Worm (Caenorhabditis elegans): Measurements from ENCODE around the gene R04D3.3.
A peak's percentile ranks its signal among the peaks of the same experiment; 100 is the strongest.

R04D3.3 gene

ce11 chrX:13264550-13264949, 25.9 kb downstream of the R04D3.3 start:
- no peak for TF ChIP-seq elt-3 (tag; optimal IDR thresholded peaks at IDR 0.05)
- TF ChIP-seq nhr-20 (tag; optimal IDR thresholded peaks at IDR 0.05): peak; percentile 68
- no peak for TF ChIP-seq nhr-77 (tag; optimal IDR thresholded peaks at IDR 0.05)
- peak in 2 of 3 experiments; percentile 30 to 45 for TF ChIP-seq ceh-82 (tag; optimal IDR thresholded peaks at IDR 0.05)
- TF ChIP-seq C16A3.4 (tag; optimal IDR thresholded peaks at IDR 0.05): peak; percentile 37
- TF ChIP-seq fkh-8 (tag; optimal IDR thresholded peaks at IDR 0.05): peak; percentile 12
- TF ChIP-seq unc-130 (tag; optimal IDR thresholded peaks at IDR 0.05): no peak
- no peak for TF ChIP-seq vab-15 (tag; optimal IDR thresholded peaks at IDR 0.05)
- no peak for TF ChIP-seq zag-1 (tag; optimal IDR thresholded peaks at IDR 0.05)
- TF ChIP-seq lin-15B (tag; optimal IDR thresholded peaks at IDR 0.05): no peak
- peak in 1 of 2 experiments; percentile 44 for TF ChIP-seq mdl-1 (tag; optimal IDR thresholded peaks at IDR 0.05)
- TF ChIP-seq efl-3 (GFP tag; optimal IDR thresholded peaks at IDR 0.05): no peak
- no peak for TF ChIP-seq ets-5 (GFP tag; IDR thresholded peaks at IDR 0.05)
- no peak for TF ChIP-seq C34B4.2 (tag; optimal IDR thresholded peaks at IDR 0.05)
- TF ChIP-seq unc-30 (tag; optimal IDR thresholded peaks at IDR 0.05): no peak
- TF ChIP-seq rnt-1 (tag; optimal IDR thresholded peaks at IDR 0.05): peak; percentile 73
- TF ChIP-seq tbx-2 (tag; optimal IDR thresholded peaks at IDR 0.05): peak; percentile 27
- no peak for TF ChIP-seq unc-98 (GFP tag; IDR thresholded peaks at IDR 0.05)
- no peak for TF ChIP-seq fkh-10 (GFP tag; optimal IDR thresholded peaks at IDR 0.05)
- peak; percentile 72 for TF ChIP-seq nhr-19 (GFP tag; conservative IDR thresholded peaks at IDR 0.05)
- TF ChIP-seq C04F5.9 (tag; optimal IDR thresholded peaks at IDR 0.05): no peak
- TF ChIP-seq tlp-1 (tag; optimal IDR thresholded peaks at IDR 0.05): no peak
- TF ChIP-seq lin-39 (tag; optimal IDR thresholded peaks at IDR 0.05): no peak
- TF ChIP-seq nhr-90 (tag; optimal IDR thresholded peaks at IDR 0.05; ENCODE audit: poor library complexity): peak; percentile 27
- peak; percentile 54 for TF ChIP-seq jun-1 (tag; optimal IDR thresholded peaks at IDR 0.05)
- no peak for TF ChIP-seq lin-13 (GFP tag; optimal IDR thresholded peaks at IDR 0.05)
- TF ChIP-seq snpc-4 (tag; optimal IDR thresholded peaks at IDR 0.05): no peak
- TF ChIP-seq pag-3 (tag; optimal IDR thresholded peaks at IDR 0.05; ENCODE audit: borderline replicate concordance, insufficient read depth): no peak
- no peak for TF ChIP-seq sox-4 (tag; optimal IDR thresholded peaks at IDR 0.05)
- peak; percentile 52 for TF ChIP-seq lin-14 (GFP tag; optimal IDR thresholded peaks at IDR 0.05)
- TF ChIP-seq swsn-7 (tag; optimal IDR thresholded peaks at IDR 0.05): peak; percentile 61
- TF ChIP-seq ceh-88 (GFP tag; IDR thresholded peaks at IDR 0.05): no peak
- no peak for TF ChIP-seq hlh-17 (GFP tag; optimal IDR thresholded peaks at IDR 0.05; ENCODE audit: borderline replicate concordance)
- TF ChIP-seq alr-1 (tag; optimal IDR thresholded peaks at IDR 0.05; ENCODE audit: borderline replicate concordance): no peak
- TF ChIP-seq Y116A8C.19 (tag; optimal IDR thresholded peaks at IDR 0.05; ENCODE audit: borderline replicate concordance): no peak
- no peak for TF ChIP-seq pqm-1 (tag; optimal IDR thresholded peaks at IDR 0.05)
- peak in 1 of 2 experiments; percentile 25 for TF ChIP-seq lsy-2 (tag; optimal IDR thresholded peaks at IDR 0.05)
- TF ChIP-seq dpl-1 (GFP tag; optimal IDR thresholded peaks at IDR 0.05): no peak
- TF ChIP-seq xbp-1 (tag; optimal IDR thresholded peaks at IDR 0.05): peak; percentile 43
- no peak for TF ChIP-seq F16B12.6 (tag; optimal IDR thresholded peaks at IDR 0.05)
- peak; percentile 11 for TF ChIP-seq irx-1 (tag; optimal IDR thresholded peaks at IDR 0.05)
- peak in 1 of 2 experiments; percentile 1 for TF ChIP-seq efl-1 (optimal IDR thresholded peaks at IDR 0.05)
- peak in 1 of 2 experiments; percentile 58 for TF ChIP-seq efl-1 (GFP tag; optimal IDR thresholded peaks at IDR 0.05 in 1 of 2)
- peak; percentile 16 for TF ChIP-seq isw-1 (GFP tag; IDR thresholded peaks at IDR 0.05)
- TF ChIP-seq lir-3 (tag; optimal IDR thresholded peaks at IDR 0.05; ENCODE audit: poor library complexity): peak; percentile 20
- TF ChIP-seq ztf-11 (tag; optimal IDR thresholded peaks at IDR 0.05): no peak
- no peak for TF ChIP-seq fkh-4 (tag; optimal IDR thresholded peaks at IDR 0.05; ENCODE audit: borderline replicate concordance)
- TF ChIP-seq aha-1 (tag; optimal IDR thresholded peaks at IDR 0.05): no peak
- TF ChIP-seq nhr-71 (tag; optimal IDR thresholded peaks at IDR 0.05): peak; percentile 68
- peak in 1 of 2 experiments; percentile 50 for TF ChIP-seq lin-35 (GFP tag; optimal IDR thresholded peaks at IDR 0.05)
- no peak for TF ChIP-seq nhr-28 (tag; optimal IDR thresholded peaks at IDR 0.05)
- TF ChIP-seq unc-86 (tag; optimal IDR thresholded peaks at IDR 0.05): peak; percentile 44
- peak; percentile 43 for TF ChIP-seq fos-1 (tag; optimal IDR thresholded peaks at IDR 0.05)
